Fruit fly (Drosophila melanogaster): ENCODE results near the gene msl-2.

- TF ChIP-seq CG8478 (optimal IDR thresholded peaks at IDR 0.05) (no peak), CTCF (optimal IDR thresholded peaks at IDR 0.05) (no peak)
These were observed 43.2 kb downstream of the msl-2 start for dm6 chr2L:3422753-3423152.

Measured in S2 (cell line).